Worm (Caenorhabditis elegans) whole organism, late embryonic: ENCODE data around the gene lgl-1.

Source experiments
- F13H6.1 ChIP-seq: sonication (generic microtip); optimal IDR thresholded peaks from 2 replicates; lab custom pipeline; 2016; ENCODE audit warnings: missing genetic modification characterization, missing compliant biosample characterization
- ahr-1 ChIP-seq: sonication (generic microtip); optimal IDR thresholded peaks from 2 replicates; lab custom pipeline; 2016; ENCODE audit warnings: missing genetic modification characterization, missing compliant biosample characterization
- ama-1 ChIP-seq: fragments of 150-350 bp; optimal IDR thresholded peaks from 2 replicates; lab custom pipeline; 2014
- ceh-19 ChIP-seq: fragments of 200-800 bp; sonication (Bioruptor generic); optimal IDR thresholded peaks from 2 replicates; lab custom pipeline; 2018; ENCODE audit warnings: mild to moderate bottlenecking, missing genetic modification characterization, missing compliant biosample characterization
- ceh-2 ChIP-seq: sonication (generic microtip); optimal IDR thresholded peaks from 2 replicates; lab custom pipeline; 2016; ENCODE audit warnings: missing genotype, missing genetic modification characterization, missing compliant biosample characterization
- ceh-24 ChIP-seq: sonication (generic microtip); optimal IDR thresholded peaks from 2 replicates; lab custom pipeline; 2016; ENCODE audit warnings: mild to moderate bottlenecking, missing genetic modification characterization, missing compliant biosample characterization
- ceh-31 ChIP-seq: sonication (generic microtip); optimal IDR thresholded peaks from 2 replicates; lab custom pipeline; 2016; ENCODE audit warnings: missing genetic modification characterization, missing compliant biosample characterization
- ceh-45 ChIP-seq: fragments of 200-800 bp; sonication (Bioruptor generic); IDR thresholded peaks from 2 replicates; pipeline ENCODE4 v1.3.6; 2022; ENCODE audit warnings: missing genetic modification reagents, missing genetic modification characterization, missing compliant biosample characterization
- ceh-9 ChIP-seq: sonication (generic microtip); optimal IDR thresholded peaks from 2 replicates; lab custom pipeline; 2016; ENCODE audit warnings: mild to moderate bottlenecking, missing genetic modification characterization, inconsistent platforms, missing compliant biosample characterization
- dmd-4 ChIP-seq: sonication (generic microtip); optimal IDR thresholded peaks from 2 replicates; lab custom pipeline; 2016; ENCODE audit warnings: borderline replicate concordance, missing genetic modification characterization, missing compliant biosample characterization
- dve-1 ChIP-seq: sonication (generic microtip); optimal IDR thresholded peaks from 2 replicates; lab custom pipeline; 2017; ENCODE audit warnings: antibody characterized with exemption, mild to moderate bottlenecking, missing genetic modification characterization, missing compliant biosample characterization
- elt-2 ChIP-seq: sonication (generic microtip); optimal IDR thresholded peaks from 2 replicates; lab custom pipeline; 2016; ENCODE audit warnings: missing genetic modification reagents, missing genetic modification characterization, missing compliant biosample characterization
- elt-4 ChIP-seq: sonication (generic microtip); optimal IDR thresholded peaks from 2 replicates; lab custom pipeline; 2016; ENCODE audit warnings: missing genetic modification characterization, missing compliant biosample characterization
- ets-4 ChIP-seq: sonication (generic microtip); optimal IDR thresholded peaks from 2 replicates; lab custom pipeline; 2016; ENCODE audit warnings: missing genetic modification characterization, missing compliant biosample characterization
- eyg-1 ChIP-seq: sonication (generic microtip); optimal IDR thresholded peaks from 2 replicates; lab custom pipeline; 2016; ENCODE audit warnings: missing genotype, missing genetic modification characterization, missing compliant biosample characterization
- fax-1 ChIP-seq: sonication (generic microtip); optimal IDR thresholded peaks from 2 replicates; lab custom pipeline; 2016; ENCODE audit warnings: missing genotype, missing genetic modification characterization, missing compliant biosample characterization
- fkh-10 ChIP-seq: fragments of 150-350 bp; optimal IDR thresholded peaks from 2 replicates; lab custom pipeline; 2014; ENCODE audit warnings: missing biosample characterization, missing genetic modification reagents, missing genetic modification characterization
- fkh-6 ChIP-seq: sonication (generic microtip); optimal IDR thresholded peaks from 2 replicates; lab custom pipeline; 2016; ENCODE audit warnings: missing genetic modification characterization, missing compliant biosample characterization
- gmeb-2 ChIP-seq: sonication (generic microtip); optimal IDR thresholded peaks from 2 replicates; lab custom pipeline; 2016; ENCODE audit warnings: missing genetic modification characterization, inconsistent platforms, missing compliant biosample characterization
- hlh-13 ChIP-seq: fragments of 200-800 bp; sonication (Bioruptor generic); optimal IDR thresholded peaks from 2 replicates; lab custom pipeline; 2018; ENCODE audit warnings: mild to moderate bottlenecking, missing genetic modification characterization, missing compliant biosample characterization
- hlh-15 ChIP-seq: sonication (generic microtip); optimal IDR thresholded peaks from 2 replicates; lab custom pipeline; 2016; ENCODE audit warnings: missing genetic modification characterization, missing compliant biosample characterization
- hlh-6 ChIP-seq: sonication (generic microtip); optimal IDR thresholded peaks from 2 replicates; lab custom pipeline; 2016; ENCODE audit warnings: missing genotype, missing genetic modification characterization, missing compliant biosample characterization
- hlh-8 ChIP-seq: sonication (generic microtip); optimal IDR thresholded peaks from 2 replicates; lab custom pipeline; 2016; ENCODE audit warnings: missing genotype, missing genetic modification characterization, missing compliant biosample characterization
- lin-11 ChIP-seq: fragments of 200-800 bp; sonication (Bioruptor generic); optimal IDR thresholded peaks from 2 replicates; lab custom pipeline; 2018; ENCODE audit warnings: mild to moderate bottlenecking, missing genetic modification characterization, missing compliant biosample characterization
- madf-2 ChIP-seq: sonication (generic microtip); optimal IDR thresholded peaks from 2 replicates; lab custom pipeline; 2017; ENCODE audit warnings: missing genetic modification characterization, missing compliant biosample characterization
- mec-3 ChIP-seq: sonication (generic microtip); optimal IDR thresholded peaks from 2 replicates; lab custom pipeline; 2016; ENCODE audit warnings: borderline replicate concordance, missing genetic modification characterization, missing compliant biosample characterization
- nhr-11 ChIP-seq: fragments of 150-350 bp; optimal IDR thresholded peaks from 2 replicates; lab custom pipeline; 2014; ENCODE audit warnings: missing biosample characterization, missing genetic modification characterization
- nhr-232 ChIP-seq: sonication (generic microtip); optimal IDR thresholded peaks from 2 replicates; lab custom pipeline; 2016; ENCODE audit warnings: missing genetic modification characterization, missing compliant biosample characterization
- npax-4 ChIP-seq: sonication (generic microtip); optimal IDR thresholded peaks from 2 replicates; lab custom pipeline; 2016; ENCODE audit warnings: missing genetic modification characterization, missing compliant biosample characterization
- odd-2 ChIP-seq: sonication (generic microtip); optimal IDR thresholded peaks from 2 replicates; lab custom pipeline; 2017; ENCODE audit warnings: antibody characterized with exemption, mild to moderate bottlenecking, missing genetic modification characterization, missing compliant biosample characterization
- pag-3 ChIP-seq: sonication (generic microtip); optimal IDR thresholded peaks from 2 replicates; lab custom pipeline; 2016; ENCODE audit warnings: missing compliant biosample characterization, missing genetic modification characterization, borderline replicate concordance
- pat-9 ChIP-seq: fragments of 200-800 bp; sonication (Bioruptor generic); optimal IDR thresholded peaks from 2 replicates; lab custom pipeline; 2018; ENCODE audit warnings: mild to moderate bottlenecking, missing genetic modification characterization, moderate library complexity, missing compliant biosample characterization
- pax-1 ChIP-seq: fragments of 150-350 bp; optimal IDR thresholded peaks from 2 replicates; lab custom pipeline; 2014; ENCODE audit warnings: missing biosample characterization, missing genetic modification characterization
- pha-2 ChIP-seq: sonication (generic microtip); optimal IDR thresholded peaks from 2 replicates; lab custom pipeline; 2017; ENCODE audit warnings: mild to moderate bottlenecking, missing genetic modification characterization, missing compliant biosample characterization
- pha-4 ChIP-seq: fragments of 150-350 bp; optimal IDR thresholded peaks from 2 replicates; lab custom pipeline; 2018; ENCODE audit warnings: missing biosample characterization, missing genetic modification reagents, missing genetic modification characterization
- pros-1 ChIP-seq: fragments of 150-350 bp; optimal IDR thresholded peaks from 2 replicates; lab custom pipeline; 2014; ENCODE audit warnings: missing biosample characterization, missing genetic modification reagents, missing genetic modification characterization
- sox-4 ChIP-seq: sonication (generic microtip); optimal IDR thresholded peaks from 2 replicates; lab custom pipeline; 2017; ENCODE audit warnings: mild to moderate bottlenecking, missing genetic modification characterization, inconsistent platforms, missing compliant biosample characterization
- syd-9 ChIP-seq: sonication (generic microtip); optimal IDR thresholded peaks from 2 replicates; lab custom pipeline; 2016; ENCODE audit warnings: mild to moderate bottlenecking, missing genetic modification characterization, moderate library complexity, missing compliant biosample characterization
- tbx-2 ChIP-seq: sonication (generic microtip); optimal IDR thresholded peaks from 2 replicates; lab custom pipeline; 2016; ENCODE audit warnings: missing genetic modification characterization, missing compliant biosample characterization
- tbx-7 ChIP-seq: sonication (generic microtip); optimal IDR thresholded peaks from 2 replicates; lab custom pipeline; 2016; ENCODE audit warnings: missing genotype, missing genetic modification characterization, missing compliant biosample characterization
- ttx-3 ChIP-seq: sonication (generic microtip); optimal IDR thresholded peaks from 2 replicates; lab custom pipeline; 2016; ENCODE audit warnings: missing genetic modification reagents, missing genetic modification characterization, missing compliant biosample characterization
- unc-42 ChIP-seq: sonication (generic microtip); optimal IDR thresholded peaks from 2 replicates; lab custom pipeline; 2016; ENCODE audit warnings: missing genotype, missing genetic modification characterization, missing compliant biosample characterization
- zip-5 ChIP-seq: sonication (generic microtip); optimal IDR thresholded peaks from 2 replicates; lab custom pipeline; 2016; ENCODE audit warnings: missing genetic modification characterization, missing compliant biosample characterization
- ztf-16 ChIP-seq: sonication (generic microtip); optimal IDR thresholded peaks from 2 replicates; lab custom pipeline; 2017; ENCODE audit warnings: missing genetic modification characterization, missing compliant biosample characterization

lgl-1 gene

DNA sequence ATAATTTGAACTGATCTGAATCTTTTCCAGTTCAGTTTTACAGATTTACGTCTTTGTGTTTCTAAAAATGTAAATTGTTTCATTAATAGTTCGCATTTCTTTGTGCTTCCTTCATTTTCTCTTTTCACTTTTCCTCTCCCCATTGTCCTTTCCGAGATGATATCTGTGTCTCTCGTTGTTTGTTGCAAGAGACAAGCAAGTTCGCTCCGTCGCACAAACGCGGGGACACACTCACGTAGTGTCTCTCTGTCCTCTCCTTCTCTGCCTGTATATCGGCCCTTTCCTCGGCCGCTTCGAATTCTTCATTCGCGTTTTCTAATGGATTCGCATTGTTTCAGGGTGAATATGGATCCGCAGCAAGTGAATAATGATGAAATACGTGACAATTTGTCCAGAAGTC, 6.0 kb upstream of the lgl-1 start, which contains the start of gene ZC13.1 (continued):
- peak; percentile 51 for TF ChIP-seq pax-1 (tag; lab: Kevin White, UChicago)
- TF ChIP-seq tbx-7 (tag; lab: Kevin White, UChicago) = no peak
- TF ChIP-seq gmeb-2 = no peak
- no peak for TF ChIP-seq hlh-8 (tag; lab: Kevin White, UChicago)
- TF ChIP-seq pha-4 (tag; lab: Kevin White, UChicago) = no peak
- peak; percentile 79 for TF ChIP-seq tbx-2 (tag; lab: Kevin White, UChicago)
- TF ChIP-seq ceh-24 = no peak
- TF ChIP-seq fkh-6 = no peak
- peak; percentile 0 for TF ChIP-seq ets-4 (tag; lab: Kevin White, UChicago)
- TF ChIP-seq ceh-2 = peak; percentile 33
- TF ChIP-seq ahr-1 (tag; lab: Kevin White, UChicago) = no peak
- no peak for TF ChIP-seq odd-2 (tag; lab: Kevin White, UChicago)
- TF ChIP-seq ceh-19 (GFP tag; lab: Kevin White, UChicago) = peak; percentile 22
- TF ChIP-seq pat-9 (tag; lab: Kevin White, UChicago) = no peak
- TF ChIP-seq ttx-3 (tag; lab: Kevin White, UChicago) = no peak
- no peak for TF ChIP-seq elt-4
- TF ChIP-seq hlh-6 (tag; lab: Kevin White, UChicago) = no peak
- no peak for TF ChIP-seq nhr-232 (tag; lab: Kevin White, UChicago)
- no peak for TF ChIP-seq hlh-15 (tag; lab: Kevin White, UChicago)
- no peak for TF ChIP-seq pha-2 (tag; lab: Kevin White, UChicago)
- peak; percentile 58 for TF ChIP-seq dve-1 (tag; lab: Kevin White, UChicago)
- TF ChIP-seq ceh-31 (tag; lab: Kevin White, UChicago) = peak; percentile 85

DNA sequence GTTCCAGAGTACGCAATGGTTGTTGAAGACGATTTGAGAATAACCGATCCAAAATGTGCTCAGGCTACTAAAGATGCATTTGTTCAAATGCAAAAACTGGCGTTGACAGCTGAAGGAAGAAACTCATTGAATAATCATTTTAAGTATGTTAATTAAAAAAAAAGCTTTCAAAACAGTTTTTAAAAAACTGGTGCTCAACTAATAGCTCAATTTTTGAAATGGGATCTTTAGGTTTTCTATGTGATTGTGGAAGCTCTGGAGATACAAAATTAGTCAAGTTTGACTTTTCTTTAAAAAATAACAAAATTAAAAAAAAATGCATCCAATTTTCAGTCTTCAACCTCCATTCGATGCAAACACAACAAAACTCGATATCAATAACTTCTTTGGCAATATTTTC, 2.7 kb upstream of the lgl-1 start:
- TF ChIP-seq zip-5 (tag; lab: Kevin White, UChicago) (no peak), syd-9 (tag; lab: Kevin White, UChicago) (no peak), madf-2 (no peak), ets-4 (tag; lab: Kevin White, UChicago) (no peak), odd-2 (tag; lab: Kevin White, UChicago) (no peak), eyg-1 (tag; lab: Kevin White, UChicago) (no peak), pag-3 (tag; lab: Kevin White, UChicago) (no peak), sox-4 (no peak), ztf-16 (tag; lab: Kevin White, UChicago) (no peak), unc-42 (tag; lab: Kevin White, UChicago) (no peak), ceh-9 (tag; lab: Kevin White, UChicago) (no peak), fkh-10 (GFP tag; lab: Kevin White, UChicago) (no peak)
- TF ChIP-seq, all 69 proteins: peak for 0

DNA sequence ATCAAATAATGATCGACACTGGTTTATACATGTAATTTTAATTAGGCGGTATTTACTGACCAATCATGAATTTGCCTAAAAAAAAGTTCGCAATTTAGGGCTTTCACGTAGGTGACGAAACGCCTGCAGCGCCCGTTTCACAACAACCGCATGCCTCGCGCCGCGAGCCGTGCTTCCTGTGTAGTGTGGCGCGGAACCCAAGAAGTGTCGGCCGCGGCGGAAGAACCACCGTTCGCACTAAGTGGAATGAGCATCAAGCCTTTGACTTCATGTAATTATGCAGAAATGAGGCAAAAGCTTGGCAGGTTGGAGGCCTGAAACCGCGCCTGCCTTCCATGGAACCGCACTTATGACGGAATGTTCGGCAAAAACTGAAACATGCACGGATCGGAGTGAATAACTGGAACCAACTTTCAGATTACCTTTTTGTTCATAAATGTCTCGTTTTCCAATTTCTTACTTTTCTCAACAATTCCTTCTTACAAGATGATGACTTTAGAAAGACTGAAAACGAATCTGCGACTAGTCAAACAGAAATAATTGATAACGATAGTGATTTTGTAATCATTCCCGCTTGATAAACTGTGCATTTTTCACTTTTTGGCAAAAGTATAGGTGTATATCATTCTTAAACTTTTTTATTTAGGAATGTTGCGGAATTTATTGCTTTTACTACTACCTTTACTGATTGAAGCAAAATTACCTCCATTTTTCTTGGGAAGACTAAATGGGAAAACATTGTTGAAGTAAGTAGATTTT, 1.2 kb upstream of the lgl-1 start, which contains the start of gene F56F10.1:
TSS of gene F56F10.1 (plus strand) at position 647 of the 759 bp plus-strand sequence.
- no peak for TF ChIP-seq ceh-19 (GFP tag; lab: Kevin White, UChicago)
- TF ChIP-seq dve-1 (tag; lab: Kevin White, UChicago) = no peak
- TF ChIP-seq hlh-8 (tag; lab: Kevin White, UChicago) = no peak
- no peak for TF ChIP-seq pros-1 (tag; lab: Kevin White, UChicago)
- no peak for TF ChIP-seq fkh-6
- TF ChIP-seq nhr-11 (tag; lab: Kevin White, UChicago) = no peak
- TF ChIP-seq ama-1 (lab: Kevin White, UChicago) = no peak
- no peak for TF ChIP-seq fax-1 (tag; lab: Kevin White, UChicago)
- TF ChIP-seq zip-5 (tag; lab: Kevin White, UChicago) = no peak
- TF ChIP-seq eyg-1 (tag; lab: Kevin White, UChicago) = no peak
- no peak for TF ChIP-seq lin-11 (tag; lab: Kevin White, UChicago)
- no peak for TF ChIP-seq hlh-13
- no peak for TF ChIP-seq mec-3
- no peak for TF ChIP-seq dmd-4
- TF ChIP-seq elt-2 (tag; lab: Kevin White, UChicago) = no peak
- TF ChIP-seq sox-4 = no peak
- TF ChIP-seq pha-4 (tag; lab: Kevin White, UChicago) = no peak
- no peak for TF ChIP-seq npax-4 (tag; lab: Kevin White, UChicago)
- no peak for TF ChIP-seq F13H6.1
- no peak for TF ChIP-seq ceh-45
